Fruit fly (Drosophila melanogaster) whole organism, embryonic: ENCODE results near the gene P58IPK.

Source experiments
- Antp ChIP-seq: fragments of 200-800 bp; sonication (Bioruptor generic); optimal IDR thresholded peaks from 3 replicates; lab custom pipeline; 2016; ENCODE audit warnings: missing biosample characterization, missing genetic modification characterization
- BEAF-32 ChIP-seq: fragments of 200-800 bp; sonication (Bioruptor generic); optimal IDR thresholded peaks from 3 replicates; lab custom pipeline; 2017; ENCODE audit warnings: missing biosample characterization, missing genetic modification characterization, mild to moderate bottlenecking, moderate library complexity, missing genetic modification reagents
- CG10209 ChIP-seq: fragments of 200-800 bp; sonication (Bioruptor generic); optimal IDR thresholded peaks from 3 replicates; lab custom pipeline; 2017; ENCODE audit warnings: missing biosample characterization, mild to moderate bottlenecking, missing genetic modification characterization, missing genetic modification reagents
- CG13287 ChIP-seq: fragments of 200-800 bp; sonication (Bioruptor generic); IDR thresholded peaks from 2 replicates; pipeline ENCODE4 v1.3.6; 2022; ENCODE audit warnings: missing biosample characterization, missing genetic modification characterization; ENCODE audit not compliant: partially characterized antibody
- CG13894 ChIP-seq: fragments of 200-800 bp; sonication (Bioruptor generic); optimal IDR thresholded peaks from 3 replicates; lab custom pipeline; 2018; ENCODE audit warnings: missing biosample characterization, mild to moderate bottlenecking, missing genetic modification characterization, moderate library complexity
- CG15011 ChIP-seq: fragments of 200-800 bp; sonication (Bioruptor generic); optimal IDR thresholded peaks from 3 replicates; lab custom pipeline; 2018; ENCODE audit warnings: missing biosample characterization, mild to moderate bottlenecking, missing genetic modification characterization
- CG15696 ChIP-seq: fragments of 200-800 bp; sonication (Bioruptor generic); optimal IDR thresholded peaks from 2 replicates; lab custom pipeline; 2019; ENCODE audit warnings: missing biosample characterization, mild to moderate bottlenecking, missing genetic modification characterization, moderate library complexity
- CG17328 ChIP-seq: fragments of 200-800 bp; sonication (Bioruptor generic); IDR thresholded peaks from 2 replicates; pipeline ENCODE4 v1.3.6; 2022; ENCODE audit warnings: missing biosample characterization, missing genetic modification characterization
- CG17912 ChIP-seq: fragments of 200-800 bp; sonication (Bioruptor generic); optimal IDR thresholded peaks from 2 replicates; lab custom pipeline; 2018; ENCODE audit warnings: missing biosample characterization, mild to moderate bottlenecking, missing genetic modification characterization
- CG34376 ChIP-seq: fragments of 200-800 bp; sonication (Bioruptor generic); optimal IDR thresholded peaks from 2 replicates; lab custom pipeline; 2018; ENCODE audit warnings: missing biosample characterization, mild to moderate bottlenecking, missing genetic modification characterization
- CG3995 ChIP-seq: fragments of 200-800 bp; sonication (Bioruptor generic); optimal IDR thresholded peaks from 3 replicates; lab custom pipeline; 2016; ENCODE audit warnings: missing biosample characterization, missing genetic modification characterization
- CG4360 ChIP-seq: fragments of 200-800 bp; sonication (Bioruptor generic); IDR thresholded peaks from 2 replicates; pipeline ENCODE4 v1.3.6; 2022; ENCODE audit warnings: missing biosample characterization, missing genetic modification characterization
- CG4820 ChIP-seq: fragments of 200-800 bp; sonication (Bioruptor generic); optimal IDR thresholded peaks from 3 replicates; lab custom pipeline; 2016; ENCODE audit warnings: missing biosample characterization, missing genetic modification characterization
- CG5953 ChIP-seq: fragments of 200-800 bp; sonication (Bioruptor generic); IDR thresholded peaks from 2 replicates; pipeline ENCODE4 v1.3.6; 2022; ENCODE audit warnings: missing biosample characterization, missing genetic modification characterization
- CG6654 ChIP-seq: fragments of 200-800 bp; sonication (Bioruptor generic); optimal IDR thresholded peaks from 2 replicates; lab custom pipeline; 2017; ENCODE audit warnings: missing biosample characterization, mild to moderate bottlenecking, missing genetic modification characterization
- CG7271 ChIP-seq: fragments of 200-800 bp; sonication (Bioruptor generic); optimal IDR thresholded peaks from 2 replicates; lab custom pipeline; 2018; ENCODE audit warnings: missing biosample characterization, mild to moderate bottlenecking, missing genetic modification characterization, moderate library complexity
- CG8359 ChIP-seq: fragments of 200-800 bp; sonication (Bioruptor generic); optimal IDR thresholded peaks from 2 replicates; lab custom pipeline; 2017; ENCODE audit warnings: missing biosample characterization, mild to moderate bottlenecking, missing genetic modification characterization, borderline replicate concordance
- CG9609 ChIP-seq: fragments of 200-800 bp; sonication (Bioruptor generic); optimal IDR thresholded peaks from 3 replicates; lab custom pipeline; 2016; ENCODE audit warnings: missing biosample characterization, missing genetic modification characterization
- D ChIP-seq, 2 experiments: fragments of 200-800 bp in 1 of 2; fragments of >200 bp in 1 of 2; sonication (Bioruptor generic) in 1 of 2; optimal IDR thresholded peaks; 2 replicates in 1 of 2; 3 replicates in 1 of 2; lab custom pipeline; 2017; ENCODE audit warnings: mild to moderate bottlenecking in 1 of 2, missing biosample characterization in 1 of 2, missing genetic modification characterization in 1 of 2, missing genetic modification reagents in 1 of 2
- Doc2 ChIP-seq: fragments of 200-800 bp; sonication (Bioruptor generic); IDR thresholded peaks from 2 replicates; pipeline ENCODE4 v1.3.6; 2022; ENCODE audit warnings: missing biosample characterization, missing genetic modification characterization
- Hr3 ChIP-seq: fragments of 200-800 bp; sonication (Bioruptor generic); optimal IDR thresholded peaks from 3 replicates; lab custom pipeline; 2016; ENCODE audit warnings: missing biosample characterization, missing genetic modification characterization
- Meics ChIP-seq: fragments of 200-800 bp; sonication (Bioruptor generic); optimal IDR thresholded peaks from 2 replicates; lab custom pipeline; 2017; ENCODE audit warnings: missing biosample characterization, mild to moderate bottlenecking, missing genetic modification characterization
- Neu2 ChIP-seq: fragments of 200-800 bp; sonication (Bioruptor generic); optimal IDR thresholded peaks from 3 replicates; lab custom pipeline; 2016; ENCODE audit warnings: missing biosample characterization, missing genetic modification characterization, borderline replicate concordance
- Nf-YC ChIP-seq: fragments of 200-800 bp; optimal IDR thresholded peaks from 3 replicates; lab custom pipeline; 2019; ENCODE audit warnings: missing biosample characterization, mild to moderate bottlenecking, missing genetic modification characterization, moderate library complexity
- Optix ChIP-seq: fragments of 200-800 bp; sonication (Bioruptor generic); IDR thresholded peaks from 3 replicates; pipeline ENCODE4 v1.3.6; 2022; ENCODE audit warnings: missing biosample characterization, missing genetic modification characterization
- Pdp1 ChIP-seq, 2 experiments: fragments of 200-800 bp; sonication (Bioruptor generic); optimal IDR thresholded peaks; 3 replicates each; lab custom pipeline; 2016; ENCODE audit warnings: missing biosample characterization in 2 of 2, missing genetic modification characterization in 2 of 2, mild to moderate bottlenecking in 1 of 2, moderate library complexity in 1 of 2
- Sox100B ChIP-seq: fragments of 200-800 bp; sonication (Bioruptor generic); optimal IDR thresholded peaks from 3 replicates; lab custom pipeline; 2018; ENCODE audit warnings: missing biosample characterization, mild to moderate bottlenecking, missing genetic modification characterization
- Xrp1 ChIP-seq: fragments of 200-800 bp; sonication (Bioruptor generic); IDR thresholded peaks from 2 replicates; pipeline ENCODE4 v1.3.6; 2022; ENCODE audit warnings: missing biosample characterization, missing genetic modification characterization
- bbx ChIP-seq: fragments of 200-800 bp; sonication (Bioruptor generic); IDR thresholded peaks from 2 replicates; pipeline ENCODE4 v1.3.6; 2022; ENCODE audit warnings: missing biosample characterization, missing genetic modification characterization; ENCODE audit not compliant: partially characterized antibody
- btn ChIP-seq: fragments of 200-800 bp; sonication (Bioruptor generic); optimal IDR thresholded peaks from 2 replicates; lab custom pipeline; 2016; ENCODE audit warnings: missing biosample characterization, missing genetic modification characterization
- cad ChIP-seq: fragments of >200 bp; optimal IDR thresholded peaks from 2 replicates; lab custom pipeline; 2017; ENCODE audit warnings: missing biosample characterization, missing genetic modification characterization
- corto ChIP-seq: fragments of 200-800 bp; sonication (Bioruptor generic); optimal IDR thresholded peaks from 2 replicates; lab custom pipeline; 2016; ENCODE audit warnings: missing biosample characterization, mild to moderate bottlenecking, missing genetic modification characterization, moderate library complexity
- dati ChIP-seq: fragments of 200-800 bp; sonication (Bioruptor generic); IDR thresholded peaks from 2 replicates; pipeline ENCODE4 v1.3.6; 2022; ENCODE audit warnings: missing biosample characterization, missing genetic modification characterization
- dmrt99B ChIP-seq: fragments of 200-800 bp; sonication (Bioruptor generic); optimal IDR thresholded peaks from 2 replicates; lab custom pipeline; 2018; ENCODE audit warnings: missing biosample characterization, mild to moderate bottlenecking, missing genetic modification characterization, moderate library complexity
- dysf ChIP-seq: fragments of 200-800 bp; sonication (Bioruptor generic); IDR thresholded peaks from 3 replicates; pipeline ENCODE4 v1.3.6; 2022; ENCODE audit warnings: missing biosample characterization, missing genetic modification characterization
- eve ChIP-seq, 2 experiments: fragments of >200 bp; optimal IDR thresholded peaks; 2 replicates each; lab custom pipeline; 2017; ENCODE audit warnings: missing biosample characterization in 2 of 2, missing genetic modification characterization in 2 of 2
- fd102C ChIP-seq: fragments of 200-800 bp; sonication (Bioruptor generic); optimal IDR thresholded peaks from 2 replicates; lab custom pipeline; 2018; ENCODE audit warnings: missing biosample characterization, mild to moderate bottlenecking, missing genetic modification characterization, moderate library complexity
- gro ChIP-seq: fragments of 200-800 bp; sonication (Bioruptor generic); optimal IDR thresholded peaks from 2 replicates; lab custom pipeline; 2016; ENCODE audit warnings: missing biosample characterization, missing genetic modification characterization
- gt ChIP-seq: fragments of 200-800 bp; sonication (Bioruptor generic); IDR thresholded peaks from 2 replicates; pipeline ENCODE4 v1.3.6; 2022; ENCODE audit warnings: missing biosample characterization, missing genetic modification characterization
- hkb ChIP-seq, 2 experiments: fragments of 200-800 bp in 1 of 2; fragments of >200 bp in 1 of 2; sonication (Bioruptor generic) in 1 of 2; IDR thresholded peaks in 1 of 2; optimal IDR thresholded peaks in 1 of 2; 2 replicates each; pipeline versions ENCODE4 v1.3.6 to Lab custom; 2017 to 2022; ENCODE audit warnings: missing biosample characterization in 1 of 2, missing genetic modification characterization in 1 of 2
- kah ChIP-seq: fragments of 200-800 bp; sonication (Bioruptor generic); optimal IDR thresholded peaks from 2 replicates; lab custom pipeline; 2018; ENCODE audit warnings: missing biosample characterization, mild to moderate bottlenecking, missing genetic modification characterization
- lov ChIP-seq, 2 experiments: fragments of 200-800 bp in 1 of 2; fragments of >200 bp in 1 of 2; sonication (Bioruptor generic) in 1 of 2; IDR thresholded peaks in 1 of 2; optimal IDR thresholded peaks in 1 of 2; 2 replicates in 1 of 2; 3 replicates in 1 of 2; pipeline versions ENCODE4 v1.3.6 to Lab custom; 2017 to 2022; ENCODE audit warnings: missing biosample characterization in 1 of 2, missing genetic modification characterization in 1 of 2
- nerfin-1 ChIP-seq: fragments of 200-800 bp; sonication (Bioruptor generic); optimal IDR thresholded peaks from 3 replicates; lab custom pipeline; 2019; ENCODE audit warnings: missing biosample characterization, mild to moderate bottlenecking, missing genetic modification characterization, moderate library complexity
- nom ChIP-seq: fragments of 200-800 bp; sonication (Bioruptor generic); optimal IDR thresholded peaks from 2 replicates; lab custom pipeline; 2017; ENCODE audit warnings: missing biosample characterization, missing genetic modification characterization, mild to moderate bottlenecking, moderate library complexity, missing genetic modification reagents
- org-1 ChIP-seq: fragments of 200-800 bp; sonication (Bioruptor generic); optimal IDR thresholded peaks from 2 replicates; lab custom pipeline; 2017; ENCODE audit warnings: missing biosample characterization, missing genetic modification characterization
- pnt ChIP-seq: fragments of 200-800 bp; sonication (Bioruptor generic); optimal IDR thresholded peaks from 3 replicates; lab custom pipeline; 2016; ENCODE audit warnings: missing biosample characterization, missing genetic modification characterization
- schlank ChIP-seq: fragments of 200-800 bp; sonication (Bioruptor generic); optimal IDR thresholded peaks from 2 replicates; lab custom pipeline; 2018; ENCODE audit warnings: missing biosample characterization, mild to moderate bottlenecking, missing genetic modification characterization
- sim ChIP-seq: fragments of 200-800 bp; sonication (Bioruptor generic); IDR thresholded peaks from 2 replicates; pipeline ENCODE4 v1.3.6; 2022; ENCODE audit warnings: missing biosample characterization, missing genetic modification characterization
- so ChIP-seq: fragments of 200-800 bp; sonication (Bioruptor generic); IDR thresholded peaks from 3 replicates; pipeline ENCODE4 v1.3.6; 2022; ENCODE audit warnings: missing biosample characterization, missing genetic modification characterization
- sr ChIP-seq: fragments of 200-800 bp; sonication (Bioruptor generic); IDR thresholded peaks from 3 replicates; pipeline ENCODE4 v1.3.6; 2022; ENCODE audit warnings: missing biosample characterization, missing genetic modification characterization

P58IPK gene

dm6 chr3R:9613124-9613523 is 26.4 kb downstream of the P58IPK start (continued):
- TF ChIP-seq eve (GFP tag; optimal IDR thresholded peaks at IDR 0.05; lab: Kevin White, UChicago) (peak in 1 of 2 experiments; percentile 56), so (0 out of 3 replicates have a peak, but pooled peaks have one; percentile 51), Nf-YC (tag; lab: Kevin White, UChicago) (no peak), cad (GFP tag; lab: Kevin White, UChicago) (no peak), CG34376 (GFP tag; lab: Kevin White, UChicago) (no peak), CG9609 (GFP tag; lab: Kevin White, UChicago) (peak; percentile 17), Sox100B (GFP tag; lab: Kevin White, UChicago) (peak; percentile 47), gt (no peak), gro (GFP tag; lab: Kevin White, UChicago) (peak; percentile 16), CG15011 (GFP tag; lab: Kevin White, UChicago) (peak; percentile 16), nerfin-1 (peak; percentile 13), CG6654 (GFP tag; lab: Kevin White, UChicago) (peak; percentile 33), sim (no peak), CG8359 (GFP tag; lab: Kevin White, UChicago) (no peak), CG15696 (tag; lab: Kevin White, UChicago) (no peak), btn (GFP tag; lab: Kevin White, UChicago) (no peak), Neu2 (GFP tag; lab: Kevin White, UChicago) (no peak), CG4360 (GFP tag; lab: Robert Waterston, UW) (no peak), pnt (peak; percentile 31), bbx (no peak), Pdp1 (GFP tag; optimal IDR thresholded peaks at IDR 0.05; lab: Kevin White, UChicago) (peak; percentile 52 to 54), kah (GFP tag; lab: Kevin White, UChicago) (no peak), CG7271 (tag; lab: Kevin White, UChicago) (no peak), CG13894 (peak; percentile 37), Antp (peak; percentile 58), CG10209 (GFP tag; lab: Kevin White, UChicago) (peak; percentile 49), D (optimal IDR thresholded peaks at IDR 0.05; lab: Kevin White, UChicago) (no peak), D (GFP tag; optimal IDR thresholded peaks at IDR 0.05; lab: Kevin White, UChicago) (peak; percentile 22), corto (GFP tag; lab: Kevin White, UChicago) (peak; percentile 66), CG13287 (no peak), nom (GFP tag; lab: Kevin White, UChicago) (no peak), fd102C (GFP tag; lab: Kevin White, UChicago) (no peak), dati (no peak), Xrp1 (GFP tag; lab: Robert Waterston, UW) (peak; percentile 57), CG17912 (GFP tag; lab: Kevin White, UChicago) (no peak), schlank (peak; percentile 7)

dm6 chr3R:9618331-9618730 is 31.6 kb downstream of the P58IPK start:
- TF ChIP-seq nom (GFP tag; lab: Kevin White, UChicago) (no peak), hkb (optimal IDR thresholded peaks at IDR 0.05; lab: Kevin White, UChicago) (no peak), hkb (GFP tag; IDR thresholded peaks at IDR 0.05; lab: Robert Waterston, UW) (peak; percentile 83), BEAF-32 (GFP tag; lab: Kevin White, UChicago) (no peak), Optix (peak; percentile 89), Meics (GFP tag; lab: Kevin White, UChicago) (peak; percentile 54), Hr3 (GFP tag; lab: Kevin White, UChicago) (peak; percentile 46), CG3995 (no peak), Doc2 (GFP tag; lab: Robert Waterston, UW) (peak; percentile 44; the same call in 1 of the 2 replicates), CG17328 (GFP tag; lab: Robert Waterston, UW) (peak; percentile 88), org-1 (GFP tag; lab: Kevin White, UChicago) (peak; percentile 72), dmrt99B (tag; lab: Kevin White, UChicago) (peak; percentile 82), CG5953 (GFP tag; lab: Robert Waterston, UW) (peak; percentile 79), sr (GFP tag; lab: Robert Waterston, UW) (no peak; the same call in 2 of the 3 replicates), CG4820 (GFP tag; lab: Kevin White, UChicago) (peak; percentile 81), lov (optimal IDR thresholded peaks at IDR 0.05; lab: Kevin White, UChicago) (no peak), lov (GFP tag; IDR thresholded peaks at IDR 0.05; lab: Robert Waterston, UW) (peak; percentile 81; the same call in 2 of the 3 replicates), dysf (peak; percentile 79)
